Fruit fly (Drosophila melanogaster): ENCODE results near the gene dsh.

- TF ChIP-seq pdm3 (GFP tag; optimal IDR thresholded peaks at IDR 0.05) (peak; percentile 60), lz (GFP tag; optimal IDR thresholded peaks at IDR 0.05) (peak; percentile 46), CG11762 (GFP tag; optimal IDR thresholded peaks at IDR 0.05; ENCODE audit: insufficient read depth) (no peak), vri (GFP tag; optimal IDR thresholded peaks at IDR 0.05) (peak; percentile 41), Met (GFP tag; optimal IDR thresholded peaks at IDR 0.05) (no peak), fkh (GFP tag; optimal IDR thresholded peaks at IDR 0.05) (peak; percentile 92), fd85E (GFP tag; optimal IDR thresholded peaks at IDR 0.05) (no peak), esn (GFP tag; optimal IDR thresholded peaks at IDR 0.05) (peak; percentile 49), Blimp-1 (GFP tag; optimal IDR thresholded peaks at IDR 0.05) (no peak), CG6276 (GFP tag; optimal IDR thresholded peaks at IDR 0.05) (peak; percentile 20), ss (GFP tag; optimal IDR thresholded peaks at IDR 0.05) (no peak)
Measured at dm6 chrX:11338973-11339867, 16.5 kb upstream of the dsh start.
